Worm (Caenorhabditis elegans) whole organism, young adult: ENCODE measurements around the gene ocr-4.

Source experiments
- B0261.1 ChIP-seq: sonication (generic microtip); optimal IDR thresholded peaks from 2 replicates; lab custom pipeline; 2016; ENCODE audit warnings: mild to moderate bottlenecking, missing genetic modification characterization, moderate library complexity, missing compliant biosample characterization
- C06A6.2 ChIP-seq: fragments of 200-800 bp; sonication (Bioruptor generic); conservative IDR thresholded peaks from 2 replicates; pipeline ENCODE4 v1.3.6; 2022; ENCODE audit warnings: missing genetic modification characterization, missing compliant biosample characterization
- C17E4.6 ChIP-seq: fragments of 200-800 bp; sonication (Bioruptor generic); IDR thresholded peaks from 2 replicates; pipeline ENCODE4 v1.3.6; 2022; ENCODE audit warnings: missing genetic modification reagents, missing genetic modification characterization, missing compliant biosample characterization
- D2030.7 ChIP-seq: fragments of 200-800 bp; sonication (Bioruptor generic); IDR thresholded peaks from 2 replicates; pipeline ENCODE4 v1.3.6; 2022; ENCODE audit warnings: missing genetic modification reagents, missing genetic modification characterization, missing compliant biosample characterization
- F22D6.2 ChIP-seq: sonication (generic microtip); optimal IDR thresholded peaks from 2 replicates; lab custom pipeline; 2016; ENCODE audit warnings: mild to moderate bottlenecking, missing genetic modification characterization, missing compliant biosample characterization
- F33H1.4 ChIP-seq: fragments of 200-800 bp; sonication (Bioruptor generic); IDR thresholded peaks from 2 replicates; pipeline ENCODE4 v1.3.6; 2022; ENCODE audit warnings: missing genetic modification reagents, missing genetic modification characterization, missing compliant biosample characterization
- F39B2.1 ChIP-seq: fragments of 200-800 bp; sonication (Bioruptor generic); IDR thresholded peaks from 2 replicates; pipeline ENCODE4 v1.3.6; 2022; ENCODE audit warnings: missing genetic modification reagents, missing genetic modification characterization, missing compliant biosample characterization
- F49E8.2 ChIP-seq: sonication (generic microtip); optimal IDR thresholded peaks from 3 replicates; lab custom pipeline; 2017; ENCODE audit warnings: missing genetic modification characterization, mild to moderate bottlenecking, missing compliant biosample characterization, antibody characterized with exemption, moderate library complexity; ENCODE audit not compliant: insufficient read depth
- Y67H2A.10 ChIP-seq: fragments of 200-800 bp; sonication (Bioruptor generic); conservative IDR thresholded peaks from 2 replicates; pipeline ENCODE4 v1.3.6; 2022; ENCODE audit warnings: missing genetic modification reagents, missing genetic modification characterization, missing compliant biosample characterization
- Y95B8A.8 ChIP-seq: fragments of 200-800 bp; sonication (Bioruptor generic); IDR thresholded peaks from 2 replicates; pipeline ENCODE4 v1.3.6; 2022; ENCODE audit warnings: missing genetic modification reagents, missing genetic modification characterization, missing compliant biosample characterization
- ZK185.1 ChIP-seq: sonication (generic microtip); optimal IDR thresholded peaks from 2 replicates; lab custom pipeline; 2016; ENCODE audit warnings: mild to moderate bottlenecking, missing genetic modification characterization, missing compliant biosample characterization; ENCODE audit not compliant: poor library complexity, severe bottlenecking
- akir-1 ChIP-seq: fragments of 200-800 bp; sonication (Bioruptor generic); optimal IDR thresholded peaks from 2 replicates; lab custom pipeline; 2018; ENCODE audit warnings: mild to moderate bottlenecking, missing genetic modification characterization, moderate library complexity, missing compliant biosample characterization
- attf-5 ChIP-seq: fragments of 200-800 bp; sonication (Bioruptor generic); optimal IDR thresholded peaks from 2 replicates; lab custom pipeline; 2018; ENCODE audit warnings: mild to moderate bottlenecking, missing genetic modification characterization, missing compliant biosample characterization
- bed-2 ChIP-seq: fragments of 200-800 bp; sonication (Bioruptor generic); IDR thresholded peaks from 2 replicates; pipeline ENCODE4 v1.3.6; 2022; ENCODE audit warnings: missing genetic modification reagents, missing genetic modification characterization, missing compliant biosample characterization
- ceh-100 ChIP-seq: fragments of 200-800 bp; sonication (Bioruptor generic); IDR thresholded peaks from 2 replicates; pipeline ENCODE4 v1.3.6; 2022; ENCODE audit warnings: missing genetic modification reagents, missing genetic modification characterization, missing compliant biosample characterization
- ceh-58 ChIP-seq: fragments of 200-800 bp; sonication (Bioruptor generic); IDR thresholded peaks from 2 replicates; pipeline ENCODE4 v1.3.6; 2022; ENCODE audit warnings: missing genetic modification characterization, missing compliant biosample characterization
- efl-1 ChIP-seq: fragments of 150-350 bp; optimal IDR thresholded peaks from 2 replicates; lab custom pipeline; 2014; ENCODE audit warnings: missing biosample characterization, missing genetic modification reagents, missing genetic modification characterization
- egl-44 ChIP-seq: fragments of 200-800 bp; sonication (Bioruptor generic); IDR thresholded peaks from 2 replicates; pipeline ENCODE4 v1.3.6; 2022; ENCODE audit warnings: missing genetic modification reagents, missing genetic modification characterization, missing compliant biosample characterization
- egrh-3 ChIP-seq: fragments of 200-800 bp; sonication (Bioruptor generic); IDR thresholded peaks from 2 replicates; pipeline ENCODE4 v1.3.6; 2022; ENCODE audit warnings: missing genetic modification reagents, missing genetic modification characterization, missing compliant biosample characterization
- ekl-4 ChIP-seq: fragments of 200-800 bp; sonication (Bioruptor generic); IDR thresholded peaks from 2 replicates; pipeline ENCODE4 v1.3.6; 2022; ENCODE audit warnings: missing genetic modification reagents, missing genetic modification characterization, missing compliant biosample characterization
- gei-17 ChIP-seq: fragments of 200-800 bp; sonication (Bioruptor generic); optimal IDR thresholded peaks from 2 replicates; lab custom pipeline; 2018; ENCODE audit warnings: mild to moderate bottlenecking, missing genetic modification characterization, missing compliant biosample characterization
- hmg-1.2 ChIP-seq: fragments of 200-800 bp; sonication (Bioruptor generic); IDR thresholded peaks from 2 replicates; pipeline ENCODE4 v1.3.6; 2022; ENCODE audit warnings: missing genetic modification reagents, missing genetic modification characterization, missing compliant biosample characterization
- hmg-20 ChIP-seq: fragments of 200-800 bp; sonication (Bioruptor generic); IDR thresholded peaks from 2 replicates; pipeline ENCODE4 v1.3.6; 2022; ENCODE audit warnings: missing genetic modification reagents, missing genetic modification characterization, missing compliant biosample characterization
- lin-26 ChIP-seq: fragments of 200-800 bp; sonication (Bioruptor generic); IDR thresholded peaks from 2 replicates; pipeline ENCODE4 v1.3.6; 2022; ENCODE audit warnings: missing genetic modification reagents, missing genetic modification characterization, missing compliant biosample characterization
- lin-54 ChIP-seq: fragments of 200-800 bp; sonication (Bioruptor generic); optimal IDR thresholded peaks from 2 replicates; lab custom pipeline; 2018; ENCODE audit warnings: mild to moderate bottlenecking, missing genetic modification characterization, missing compliant biosample characterization
- lir-1 ChIP-seq: fragments of 200-800 bp; sonication (Bioruptor generic); conservative IDR thresholded peaks from 2 replicates; pipeline ENCODE4 v1.3.6; 2022; ENCODE audit warnings: missing genetic modification reagents, missing genetic modification characterization, missing compliant biosample characterization
- madf-8 ChIP-seq: fragments of 200-800 bp; sonication (Bioruptor generic); conservative IDR thresholded peaks from 2 replicates; pipeline ENCODE4 v1.3.6; 2022; ENCODE audit warnings: missing genetic modification reagents, missing genetic modification characterization, missing compliant biosample characterization
- mel-28 ChIP-seq: sonication (generic microtip); optimal IDR thresholded peaks from 2 replicates; lab custom pipeline; 2016; ENCODE audit warnings: borderline replicate concordance, mild to moderate bottlenecking, missing genetic modification characterization, missing compliant biosample characterization
- mes-4 ChIP-seq: sonication (generic microtip); optimal IDR thresholded peaks from 2 replicates; lab custom pipeline; 2016; ENCODE audit warnings: missing genotype, missing genetic modification characterization, missing compliant biosample characterization
- mxl-1 ChIP-seq: sonication (generic microtip); optimal IDR thresholded peaks from 2 replicates; lab custom pipeline; 2016; ENCODE audit warnings: missing genetic modification characterization, missing compliant biosample characterization
- nfyb-1 ChIP-seq: fragments of 200-800 bp; sonication (Bioruptor generic); IDR thresholded peaks from 2 replicates; pipeline ENCODE4 v1.3.6; 2022; ENCODE audit warnings: missing genetic modification reagents, missing genetic modification characterization, missing compliant biosample characterization
- nhr-179 ChIP-seq: sonication (generic microtip); optimal IDR thresholded peaks from 2 replicates; lab custom pipeline; 2016; ENCODE audit warnings: mild to moderate bottlenecking, missing genetic modification characterization, missing compliant biosample characterization
- nhr-90 ChIP-seq: sonication (generic microtip); optimal IDR thresholded peaks from 2 replicates; lab custom pipeline; 2016; ENCODE audit warnings: missing genotype, mild to moderate bottlenecking, missing genetic modification characterization, missing compliant biosample characterization
- pbrm-1 ChIP-seq: fragments of 200-800 bp; sonication (Bioruptor generic); IDR thresholded peaks from 2 replicates; pipeline ENCODE4 v1.3.6; 2022; ENCODE audit warnings: missing genetic modification reagents, missing genetic modification characterization, missing compliant biosample characterization
- snpc-1.3 ChIP-seq: sonication (generic microtip); optimal IDR thresholded peaks from 2 replicates; lab custom pipeline; 2017; ENCODE audit warnings: missing genetic modification characterization, mild to moderate bottlenecking, missing compliant biosample characterization, antibody characterized with exemption, moderate library complexity, missing genotype, missing genetic modification reagents; ENCODE audit not compliant: insufficient read depth
- sptf-2 ChIP-seq: fragments of 200-800 bp; sonication (Bioruptor generic); optimal IDR thresholded peaks from 2 replicates; lab custom pipeline; 2018; ENCODE audit warnings: mild to moderate bottlenecking, missing genetic modification characterization, missing compliant biosample characterization
- tlf-1 ChIP-seq: fragments of 200-800 bp; sonication (Bioruptor generic); optimal IDR thresholded peaks from 2 replicates; lab custom pipeline; 2018; ENCODE audit warnings: mild to moderate bottlenecking, missing genetic modification characterization, missing compliant biosample characterization
- ztf-18 ChIP-seq: sonication (generic microtip); optimal IDR thresholded peaks from 2 replicates; lab custom pipeline; 2016; ENCODE audit warnings: missing genotype, mild to moderate bottlenecking, missing genetic modification characterization, missing compliant biosample characterization
- ztf-6 ChIP-seq: fragments of 200-800 bp; sonication (Bioruptor generic); IDR thresholded peaks from 2 replicates; pipeline ENCODE4 v1.3.6; 2022; ENCODE audit warnings: missing genetic modification reagents, missing genetic modification characterization, missing compliant biosample characterization

The ocr-4 gene

ce11 chrIV:7313397-7313910 lies 19.1 kb downstream of the ocr-4 start, which contains the start of gene rps-8 (continued):
- TF ChIP-seq C17E4.6 (no peak), nhr-179 (tag; lab: Kevin White, UChicago) (no peak), tlf-1 (no peak), Y95B8A.8 (GFP tag; lab: Robert Waterston, UW) (no peak), mes-4 (tag; lab: Kevin White, UChicago) (no peak), madf-8 (GFP tag; lab: Robert Waterston, UW) (no peak), F33H1.4 (peak; percentile 25; the same call in 1 of the 2 replicates), pbrm-1 (GFP tag; lab: Robert Waterston, UW) (no peak), nfyb-1 (no peak), ztf-6 (GFP tag; lab: Robert Waterston, UW) (no peak), ekl-4 (GFP tag; lab: Robert Waterston, UW) (0 out of 2 replicates have a peak, but pooled peaks have one; percentile 24), snpc-1.3 (tag; lab: Kevin White, UChicago) (no peak), F39B2.1 (GFP tag; lab: Robert Waterston, UW) (no peak), D2030.7 (GFP tag; lab: Robert Waterston, UW) (no peak), ceh-58 (GFP tag; lab: Robert Waterston, UW) (no peak), sptf-2 (peak; percentile 29), hmg-20 (GFP tag; lab: Robert Waterston, UW) (no peak), egrh-3 (no peak), Y67H2A.10 (GFP tag; lab: Robert Waterston, UW) (no peak), lir-1 (GFP tag; lab: Robert Waterston, UW) (no peak), attf-5 (GFP tag; lab: Kevin White, UChicago) (no peak), bed-2 (GFP tag; lab: Robert Waterston, UW) (no peak), C06A6.2 (GFP tag; lab: Robert Waterston, UW) (no peak), ceh-100 (GFP tag; lab: Robert Waterston, UW) (0 out of 2 replicates have a peak, but pooled peaks have one; percentile 34), efl-1 (GFP tag; lab: Kevin White, UChicago) (no peak), mel-28 (tag; lab: Kevin White, UChicago) (no peak), hmg-1.2 (GFP tag; lab: Robert Waterston, UW) (0 out of 2 replicates have a peak, but pooled peaks have one; percentile 4), mxl-1 (no peak), ztf-18 (no peak), nhr-90 (tag; lab: Kevin White, UChicago) (no peak), B0261.1 (tag; lab: Kevin White, UChicago) (no peak), lin-54 (GFP tag; lab: Kevin White, UChicago) (no peak), F22D6.2 (no peak), gei-17 (GFP tag; lab: Kevin White, UChicago) (no peak), ZK185.1 (tag; lab: Kevin White, UChicago) (no peak), F49E8.2 (tag; lab: Kevin White, UChicago) (no peak), egl-44 (no peak), lin-26 (GFP tag; lab: Robert Waterston, UW) (peak; percentile 42; the same call in 1 of the 2 replicates), akir-1 (GFP tag; lab: Kevin White, UChicago) (no peak)
